Fruit fly (Drosophila melanogaster) whole organism, embryonic: ENCODE results near the gene CG12723.
A peak's percentile ranks its signal among the peaks of the same experiment; 100 is the strongest.

Source experiments
- Asciz ChIP-seq: fragments of 200-800 bp; sonication (Bioruptor generic); optimal IDR thresholded peaks from 2 replicates; lab custom pipeline; 2017; ENCODE audit warnings: missing biosample characterization, mild to moderate bottlenecking, missing genetic modification characterization, missing genetic modification reagents
- B-H2 ChIP-seq: fragments of 200-800 bp; sonication (Bioruptor generic); optimal IDR thresholded peaks from 2 replicates; lab custom pipeline; 2018; ENCODE audit warnings: missing biosample characterization, mild to moderate bottlenecking, missing genetic modification characterization
- BtbVII ChIP-seq: fragments of 200-800 bp; sonication (Bioruptor generic); optimal IDR thresholded peaks from 3 replicates; lab custom pipeline; 2017; ENCODE audit warnings: missing biosample characterization, mild to moderate bottlenecking, missing genetic modification characterization
- CG10431 ChIP-seq: fragments of 200-800 bp; sonication (Bioruptor generic); optimal IDR thresholded peaks from 3 replicates; lab custom pipeline; 2018; ENCODE audit warnings: missing biosample characterization, mild to moderate bottlenecking, missing genetic modification characterization
- CG10462 ChIP-seq: fragments of 200-800 bp; sonication (Bioruptor generic); optimal IDR thresholded peaks from 2 replicates; lab custom pipeline; 2016; ENCODE audit warnings: missing biosample characterization, missing genetic modification characterization
- CG10654 ChIP-seq: fragments of 200-800 bp; sonication (Bioruptor generic); optimal IDR thresholded peaks from 2 replicates; lab custom pipeline; 2016; ENCODE audit warnings: missing biosample characterization, missing genetic modification characterization
- CG10979 ChIP-seq: fragments of 200-800 bp; sonication (Bioruptor generic); optimal IDR thresholded peaks from 2 replicates; lab custom pipeline; 2018; ENCODE audit warnings: missing biosample characterization, mild to moderate bottlenecking, missing genetic modification characterization, moderate library complexity
- CG11398 ChIP-seq: fragments of 200-800 bp; sonication (Bioruptor generic); optimal IDR thresholded peaks from 2 replicates; lab custom pipeline; 2016; ENCODE audit warnings: missing biosample characterization, missing genetic modification characterization
- CG11456 ChIP-seq: fragments of 200-800 bp; sonication (Bioruptor generic); IDR thresholded peaks from 3 replicates; pipeline ENCODE4 v1.3.6; 2022; ENCODE audit warnings: missing biosample characterization, missing genetic modification characterization
- CG12155 ChIP-seq: fragments of 200-800 bp; sonication (Bioruptor generic); optimal IDR thresholded peaks from 3 replicates; lab custom pipeline; 2016; ENCODE audit warnings: missing biosample characterization, missing genetic modification characterization
- CG12236 ChIP-seq: fragments of 200-800 bp; sonication (Bioruptor generic); optimal IDR thresholded peaks from 2 replicates; lab custom pipeline; 2016; ENCODE audit warnings: missing biosample characterization, missing genetic modification characterization
- CG14050 ChIP-seq: fragments of 200-800 bp; sonication (Bioruptor generic); IDR thresholded peaks from 3 replicates; pipeline ENCODE4 v1.3.6; 2022; ENCODE audit warnings: missing biosample characterization, missing genetic modification characterization
- CG14441 ChIP-seq: fragments of 200-800 bp; sonication (Bioruptor generic); IDR thresholded peaks from 2 replicates; pipeline ENCODE4 v1.3.6; 2022; ENCODE audit warnings: missing biosample characterization, missing genetic modification characterization
- CG1792 ChIP-seq: fragments of 200-800 bp; sonication (Bioruptor generic); optimal IDR thresholded peaks from 2 replicates; lab custom pipeline; 2016; ENCODE audit warnings: missing biosample characterization, missing genetic modification characterization
- CG2875 ChIP-seq: fragments of 200-800 bp; sonication (Bioruptor generic); optimal IDR thresholded peaks from 2 replicates; lab custom pipeline; 2017; ENCODE audit warnings: missing biosample characterization, mild to moderate bottlenecking, missing genetic modification characterization, missing genetic modification reagents
- CG30403 ChIP-seq: fragments of 200-800 bp; sonication (Bioruptor generic); optimal IDR thresholded peaks from 3 replicates; lab custom pipeline; 2016; ENCODE audit warnings: missing biosample characterization, missing genetic modification characterization
- CG30431 ChIP-seq: fragments of 200-800 bp; sonication (Bioruptor generic); optimal IDR thresholded peaks from 2 replicates; lab custom pipeline; 2017; ENCODE audit warnings: missing biosample characterization, missing genetic modification characterization
- CG33213 ChIP-seq: fragments of 200-800 bp; sonication (Bioruptor generic); optimal IDR thresholded peaks from 3 replicates; lab custom pipeline; 2016; ENCODE audit warnings: missing biosample characterization, missing genetic modification characterization
- CG3407 ChIP-seq: fragments of 200-800 bp; sonication (Bioruptor generic); optimal IDR thresholded peaks from 2 replicates; lab custom pipeline; 2018; ENCODE audit warnings: missing biosample characterization, mild to moderate bottlenecking, missing genetic modification characterization
- CG43689 ChIP-seq: fragments of 200-800 bp; sonication (Bioruptor generic); IDR thresholded peaks from 2 replicates; pipeline ENCODE4 v1.3.6; 2022; ENCODE audit warnings: missing biosample characterization, missing genetic modification characterization
- CG4424 ChIP-seq: fragments of 200-800 bp; sonication (Bioruptor generic); optimal IDR thresholded peaks from 3 replicates; lab custom pipeline; 2016; ENCODE audit warnings: missing biosample characterization, missing genetic modification characterization
- CG4617 ChIP-seq: fragments of 200-800 bp; sonication (Bioruptor generic); optimal IDR thresholded peaks from 3 replicates; lab custom pipeline; 2016; ENCODE audit warnings: missing biosample characterization, missing genetic modification characterization, borderline replicate concordance
- CG4854 ChIP-seq: fragments of 200-800 bp; sonication (Bioruptor generic); optimal IDR thresholded peaks from 2 replicates; lab custom pipeline; 2016; ENCODE audit warnings: missing biosample characterization, missing genetic modification characterization, inconsistent platforms
- CG5953 ChIP-seq: fragments of 200-800 bp; sonication (Bioruptor generic); IDR thresholded peaks from 2 replicates; pipeline ENCODE4 v1.3.6; 2022; ENCODE audit warnings: missing biosample characterization, missing genetic modification characterization
- CG6765 ChIP-seq: fragments of 200-800 bp; sonication (Bioruptor generic); optimal IDR thresholded peaks from 3 replicates; lab custom pipeline; 2017; ENCODE audit warnings: missing biosample characterization, mild to moderate bottlenecking, missing genetic modification characterization
- CG7556 ChIP-seq: fragments of 200-800 bp; sonication (Bioruptor generic); optimal IDR thresholded peaks from 2 replicates; lab custom pipeline; 2017; ENCODE audit warnings: missing biosample characterization, mild to moderate bottlenecking, missing genetic modification characterization
- CG8944 ChIP-seq: fragments of 200-800 bp; sonication (Bioruptor generic); optimal IDR thresholded peaks from 3 replicates; lab custom pipeline; 2016; ENCODE audit warnings: missing biosample characterization, missing genetic modification characterization
- CG9609 ChIP-seq: fragments of 200-800 bp; sonication (Bioruptor generic); optimal IDR thresholded peaks from 3 replicates; lab custom pipeline; 2016; ENCODE audit warnings: missing biosample characterization, missing genetic modification characterization
- CG9797 ChIP-seq: fragments of 200-800 bp; sonication (Bioruptor generic); optimal IDR thresholded peaks from 3 replicates; lab custom pipeline; 2018; ENCODE audit warnings: missing biosample characterization, mild to moderate bottlenecking, missing genetic modification characterization
- CoRest ChIP-seq: fragments of 200-800 bp; sonication (Bioruptor generic); optimal IDR thresholded peaks from 3 replicates; lab custom pipeline; 2018; ENCODE audit warnings: missing biosample characterization, mild to moderate bottlenecking, missing genetic modification characterization, moderate library complexity
- D19A ChIP-seq: fragments of 200-800 bp; optimal IDR thresholded peaks from 3 replicates; lab custom pipeline; 2019; ENCODE audit warnings: missing biosample characterization, mild to moderate bottlenecking, missing genetic modification characterization, moderate library complexity
- HLH4C ChIP-seq: fragments of 200-800 bp; sonication (Bioruptor generic); IDR thresholded peaks from 3 replicates; pipeline ENCODE4 v1.3.6; 2022; ENCODE audit warnings: missing biosample characterization, missing genetic modification characterization; ENCODE audit not compliant: partially characterized antibody
- Kr ChIP-seq: fragments of 200-800 bp; sonication (Bioruptor generic); optimal IDR thresholded peaks from 2 replicates; lab custom pipeline; 2017; ENCODE audit warnings: missing biosample characterization, mild to moderate bottlenecking, missing genetic modification characterization
- Meics ChIP-seq: fragments of 200-800 bp; sonication (Bioruptor generic); optimal IDR thresholded peaks from 2 replicates; lab custom pipeline; 2017; ENCODE audit warnings: missing biosample characterization, mild to moderate bottlenecking, missing genetic modification characterization
- NC2α ChIP-seq: fragments of 200-800 bp; sonication (Bioruptor generic); optimal IDR thresholded peaks from 2 replicates; lab custom pipeline; 2016; ENCODE audit warnings: missing biosample characterization, missing genetic modification characterization
- NFAT ChIP-seq: fragments of 200-800 bp; sonication (Bioruptor generic); IDR thresholded peaks from 2 replicates; pipeline ENCODE4 v1.3.6; 2022; ENCODE audit warnings: missing biosample characterization, missing genetic modification characterization
- Sin3A ChIP-seq: fragments of >200 bp; optimal IDR thresholded peaks from 2 replicates; lab custom pipeline; 2018
- Sox102F ChIP-seq: fragments of 200-800 bp; sonication (Bioruptor generic); optimal IDR thresholded peaks from 2 replicates; lab custom pipeline; 2018; ENCODE audit warnings: missing biosample characterization, mild to moderate bottlenecking, missing genetic modification characterization, moderate library complexity
- Sry-β ChIP-seq: fragments of 200-800 bp; sonication (Bioruptor generic); optimal IDR thresholded peaks from 2 replicates; lab custom pipeline; 2018; ENCODE audit warnings: missing biosample characterization, mild to moderate bottlenecking, missing genetic modification characterization, moderate library complexity
- Usf ChIP-seq: fragments of 200-800 bp; sonication (Bioruptor generic); optimal IDR thresholded peaks from 2 replicates; lab custom pipeline; 2017; ENCODE audit warnings: missing genotype, missing biosample characterization, missing genetic modification characterization
- bigmax ChIP-seq: fragments of 200-800 bp; sonication (Bioruptor generic); optimal IDR thresholded peaks from 2 replicates; lab custom pipeline; 2018; ENCODE audit warnings: missing biosample characterization, mild to moderate bottlenecking, missing genetic modification characterization
- caup ChIP-seq: fragments of 200-800 bp; sonication (Bioruptor generic); optimal IDR thresholded peaks from 3 replicates; lab custom pipeline; 2017; ENCODE audit warnings: missing biosample characterization, mild to moderate bottlenecking, missing genetic modification characterization, moderate library complexity; ENCODE audit not compliant: severe bottlenecking
- crc ChIP-seq: fragments of 200-800 bp; sonication (Bioruptor generic); optimal IDR thresholded peaks from 2 replicates; lab custom pipeline; 2016; ENCODE audit warnings: missing biosample characterization, missing genetic modification characterization
- emc ChIP-seq: fragments of 200-800 bp; sonication (Bioruptor generic); optimal IDR thresholded peaks from 2 replicates; lab custom pipeline; 2016; ENCODE audit warnings: missing biosample characterization, missing genetic modification characterization
- ewg ChIP-seq: fragments of 200-800 bp; sonication (Bioruptor generic); optimal IDR thresholded peaks from 3 replicates; lab custom pipeline; 2017; ENCODE audit warnings: mild to moderate bottlenecking, missing biosample characterization, missing genetic modification reagents, missing genetic modification characterization
- grau ChIP-seq: fragments of 200-800 bp; optimal IDR thresholded peaks from 3 replicates; lab custom pipeline; 2019; ENCODE audit warnings: missing biosample characterization, mild to moderate bottlenecking, missing genetic modification characterization, moderate library complexity
- pzg ChIP-seq: fragments of 200-800 bp; sonication (Bioruptor generic); optimal IDR thresholded peaks from 3 replicates; lab custom pipeline; 2018; ENCODE audit warnings: missing biosample characterization, mild to moderate bottlenecking, missing genetic modification characterization, moderate library complexity
- sens ChIP-seq: fragments of 200-800 bp; sonication (Bioruptor generic); peaks from one replicate; lab custom pipeline; 2016; ENCODE audit warnings: missing biosample characterization, missing genetic modification characterization
- sima ChIP-seq: fragments of 200-800 bp; sonication (Bioruptor generic); optimal IDR thresholded peaks from 2 replicates; lab custom pipeline; 2016; ENCODE audit warnings: missing biosample characterization, missing genetic modification characterization
- stwl ChIP-seq: fragments of 200-800 bp; sonication (Bioruptor generic); optimal IDR thresholded peaks from 3 replicates; lab custom pipeline; 2018; ENCODE audit warnings: missing biosample characterization, mild to moderate bottlenecking, missing genetic modification characterization, moderate library complexity
- tll ChIP-seq, 2 experiments: fragments of 200-800 bp in 1 of 2; fragments of >200 bp in 1 of 2; sonication (Bioruptor generic) in 1 of 2; optimal IDR thresholded peaks; 2 replicates each; lab custom pipeline; 2017 to 2019; ENCODE audit warnings: missing biosample characterization in 2 of 2, missing genetic modification characterization in 2 of 2, mild to moderate bottlenecking in 1 of 2, moderate library complexity in 1 of 2
- zfh2 ChIP-seq: fragments of 200-800 bp; sonication (Bioruptor generic); optimal IDR thresholded peaks from 2 replicates; lab custom pipeline; 2016; ENCODE audit warnings: missing biosample characterization, missing genetic modification characterization

CG12723 gene

DNA sequence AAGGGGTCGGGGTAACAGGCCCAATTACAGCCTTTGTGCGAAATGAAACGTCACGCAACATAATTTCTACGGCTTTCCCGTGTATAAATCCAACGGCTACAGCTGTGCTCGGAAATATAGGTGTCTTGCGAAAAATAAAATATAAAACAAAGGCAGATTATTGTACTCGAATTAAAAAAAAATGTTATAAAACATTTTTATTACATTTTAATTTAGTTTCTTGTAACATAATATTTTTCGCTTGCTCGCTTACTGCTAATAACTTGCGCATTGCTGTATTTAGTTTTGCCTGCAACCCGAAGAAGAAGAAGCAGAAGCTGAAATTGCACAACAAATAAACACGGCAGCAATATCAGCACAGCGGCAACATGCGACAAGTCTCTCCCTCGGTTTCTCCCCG is 48.6 kb downstream of the CG12723 start (continued):
- TF ChIP-seq CG4854 (GFP tag; lab: Kevin White, UChicago) (no peak), CG10654 (GFP tag; lab: Kevin White, UChicago) (no peak), CG4424 (GFP tag; lab: Kevin White, UChicago) (no peak), Kr (no peak), CG12155 (GFP tag; lab: Kevin White, UChicago) (no peak), CG12236 (GFP tag; lab: Kevin White, UChicago) (no peak), bigmax (GFP tag; lab: Kevin White, UChicago) (no peak), BtbVII (GFP tag; lab: Kevin White, UChicago) (no peak), CG7556 (GFP tag; lab: Kevin White, UChicago) (no peak), emc (GFP tag; lab: Kevin White, UChicago) (no peak), CG6765 (GFP tag; lab: Kevin White, UChicago) (no peak), NFAT (GFP tag; lab: Robert Waterston, UW) (no peak), sens (GFP tag; lab: Kevin White, UChicago) (peak; percentile 46), pzg (GFP tag; lab: Kevin White, UChicago) (no peak), CG2875 (no peak), Sry-β (GFP tag; lab: Kevin White, UChicago) (no peak), CG33213 (GFP tag; lab: Kevin White, UChicago) (no peak), NC2α (GFP tag; lab: Kevin White, UChicago) (no peak), CG3407 (GFP tag; lab: Kevin White, UChicago) (no peak), caup (GFP tag; lab: Kevin White, UChicago) (no peak), CG9609 (GFP tag; lab: Kevin White, UChicago) (no peak), sima (GFP tag; lab: Kevin White, UChicago) (no peak), zfh2 (no peak), CG8944 (no peak), CG1792 (GFP tag; lab: Kevin White, UChicago) (no peak), CG43689 (GFP tag; lab: Robert Waterston, UW) (no peak), D19A (tag; lab: Kevin White, UChicago) (no peak), grau (tag; lab: Kevin White, UChicago) (peak; percentile 35), CG11456 (0 out of 3 replicates have a peak, but pooled peaks have one; percentile 40), Meics (GFP tag; lab: Kevin White, UChicago) (no peak), CG4617 (no peak), HLH4C (no peak), CG10431 (GFP tag; lab: Kevin White, UChicago) (no peak), stwl (tag; lab: Kevin White, UChicago) (no peak), B-H2 (no peak), CG14441 (GFP tag; lab: Robert Waterston, UW) (0 out of 2 replicates have a peak, but pooled peaks have one; percentile 53), ewg (GFP tag; lab: Kevin White, UChicago) (no peak), CG10979 (peak; percentile 33), Asciz (no peak), CG10462 (GFP tag; lab: Kevin White, UChicago) (no peak), Sin3A (lab: Kevin White, UChicago) (no peak), crc (GFP tag; lab: Kevin White, UChicago) (no peak), CG14050 (GFP tag; lab: Robert Waterston, UW) (no peak), CG30403 (GFP tag; lab: Kevin White, UChicago) (peak; percentile 18), CG9797 (GFP tag; lab: Kevin White, UChicago) (no peak), CG11398 (GFP tag; lab: Kevin White, UChicago) (no peak), Sox102F (GFP tag; lab: Kevin White, UChicago) (peak; percentile 70), tll (GFP tag; optimal IDR thresholded peaks at IDR 0.05; lab: Kevin White, UChicago) (no peak), CG5953 (GFP tag; lab: Robert Waterston, UW) (no peak), Usf (GFP tag; lab: Kevin White, UChicago) (no peak), CG30431 (GFP tag; lab: Kevin White, UChicago) (no peak), CoRest (tag; lab: Kevin White, UChicago) (peak; percentile 14)
